Worm (Caenorhabditis elegans): ENCODE data around the gene mig-10.
"Not testable (repeated sequence)": the region's sequence is repeated elsewhere in the genome, so short reads cannot be mapped to it uniquely, and the experiment has no call there.

- not testable (repeated sequence) for TF ChIP-seq unc-62 (GFP tag; optimal IDR thresholded peaks at IDR 0.05); zip-8 (tag; optimal IDR thresholded peaks at IDR 0.05); elt-3 (tag; optimal IDR thresholded peaks at IDR 0.05); nhr-12 (tag; optimal IDR thresholded peaks at IDR 0.05); drap-1 (GFP tag; optimal IDR thresholded peaks at IDR 0.05); lin-32 (GFP tag; optimal IDR thresholded peaks at IDR 0.05); nhr-76 (tag; optimal IDR thresholded peaks at IDR 0.05); flh-1 (GFP tag; optimal IDR thresholded peaks at IDR 0.05)
These were observed 60.5 kb downstream of the mig-10 start, which contains the start of gene clc-28 for ce11 chrIII:8339372-8339771.
